Fruit fly (Drosophila melanogaster): ENCODE measurements around the gene SLC5A11.
A peak's percentile ranks its signal among the peaks of the same experiment; 100 is the strongest.

The SLC5A11 gene

dm6 chr2L:8165800-8166576, 38.9 kb downstream of the SLC5A11 start:
- peak; percentile 19 for TF ChIP-seq kay (GFP tag; ENCODE audit: borderline replicate concordance)
- TF ChIP-seq cic (GFP tag; optimal IDR thresholded peaks at IDR 0.05), result no peak

DNA sequence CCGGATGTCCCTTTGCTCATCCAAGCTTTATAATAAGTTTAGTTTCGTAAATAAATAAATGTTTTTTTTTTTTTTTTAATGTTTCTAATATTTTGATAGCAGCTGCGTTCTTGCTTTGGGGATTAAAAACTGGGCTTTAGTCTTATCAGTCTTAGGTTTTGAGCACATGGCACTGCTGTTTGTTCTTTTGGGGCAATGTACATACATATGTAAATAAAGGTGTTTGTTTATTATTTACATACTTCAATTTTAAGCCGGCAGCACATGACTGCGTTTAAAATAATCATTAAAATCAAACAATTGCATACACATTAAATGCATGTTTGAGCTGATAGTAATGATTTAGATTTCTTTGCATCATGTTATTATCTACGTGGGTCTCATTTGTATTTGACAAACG, 40.7 kb downstream of the SLC5A11 start:
- TF ChIP-seq Clk (GFP tag; optimal IDR thresholded peaks at IDR 0.05), result no peak
- TF ChIP-seq kay (GFP tag; ENCODE audit: borderline replicate concordance), result peak; percentile 24

- TF ChIP-seq CG33017 (tag; optimal IDR thresholded peaks at IDR 0.05) (peak; percentile 61), pad (GFP tag; optimal IDR thresholded peaks at IDR 0.05) (peak; percentile 25), CG12768 (GFP tag; optimal IDR thresholded peaks at IDR 0.05) (peak; percentile 78), ovo (GFP tag; optimal IDR thresholded peaks at IDR 0.05) (no peak), cic (GFP tag; optimal IDR thresholded peaks at IDR 0.05) (peak; percentile 88), Clk (GFP tag; optimal IDR thresholded peaks at IDR 0.05) (no peak), tj (GFP tag; optimal IDR thresholded peaks at IDR 0.05) (peak; percentile 58), bab1 (GFP tag; optimal IDR thresholded peaks at IDR 0.05) (peak; percentile 33), CG11617 (GFP tag; optimal IDR thresholded peaks at IDR 0.05) (peak; percentile 51), Crg-1 (GFP tag; optimal IDR thresholded peaks at IDR 0.05) (peak; percentile 43), CG5204 (GFP tag; optimal IDR thresholded peaks at IDR 0.05) (peak; percentile 33), Hr96 (GFP tag; optimal IDR thresholded peaks at IDR 0.05) (peak; percentile 34), Mnt (GFP tag; optimal IDR thresholded peaks at IDR 0.05) (peak; percentile 40), CG1620 (GFP tag; optimal IDR thresholded peaks at IDR 0.05) (no peak), CG14711 (tag; optimal IDR thresholded peaks at IDR 0.05) (no peak), CG7101 (tag; optimal IDR thresholded peaks at IDR 0.05) (peak; percentile 38), toe (GFP tag; optimal IDR thresholded peaks at IDR 0.05) (peak; percentile 43), cnc (optimal IDR thresholded peaks at IDR 0.05) (no peak), CG7045 (GFP tag; optimal IDR thresholded peaks at IDR 0.05) (peak; percentile 70), kay (GFP tag; ENCODE audit: borderline replicate concordance) (no peak)
Observed at dm6 chr2L:8163588-8164166, 41.3 kb downstream of the SLC5A11 start.

- TF ChIP-seq Mnt (GFP tag; optimal IDR thresholded peaks at IDR 0.05) (peak; percentile 61), cic (GFP tag; optimal IDR thresholded peaks at IDR 0.05) (peak; percentile 5), ovo (GFP tag; optimal IDR thresholded peaks at IDR 0.05) (no peak), tj (GFP tag; optimal IDR thresholded peaks at IDR 0.05) (peak; percentile 65)
Observed at dm6 chr2L:8163025-8163351, 41.9 kb downstream of the SLC5A11 start, which contains the start of gene Piezo. Piezo (plus strand) TSS chr2L:8163073.

DNA sequence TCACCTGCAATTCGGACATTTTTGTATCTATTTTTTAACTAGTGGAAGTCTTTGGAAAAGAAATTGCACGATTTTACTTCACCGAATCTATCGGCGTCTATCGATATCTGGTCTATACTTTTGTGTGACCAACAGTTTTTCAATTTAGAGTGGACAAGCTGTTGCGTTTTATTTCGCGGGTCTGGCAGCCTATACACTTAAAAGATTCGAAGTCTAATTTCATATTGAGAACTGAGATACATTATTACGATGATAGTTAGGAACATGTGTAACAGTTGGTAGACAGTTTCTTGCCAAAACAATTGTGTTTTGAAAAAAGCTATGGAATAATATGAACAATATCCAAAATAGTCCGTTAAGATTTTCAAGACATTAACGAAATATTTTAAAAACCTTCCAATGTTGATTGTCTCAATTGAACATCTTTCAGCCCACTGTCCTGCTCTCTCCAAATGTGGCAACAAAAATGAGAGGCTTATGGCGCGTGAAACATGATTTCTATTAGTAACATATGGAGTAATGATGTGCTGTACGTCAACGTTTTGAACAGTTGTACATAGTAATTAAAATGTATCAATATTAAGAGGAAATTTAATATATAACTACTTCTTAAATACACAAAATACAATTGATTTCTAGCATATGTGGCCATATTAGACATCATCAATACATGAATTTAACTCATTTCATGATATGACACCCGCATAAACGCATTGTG, 42.5 kb downstream of the SLC5A11 start, which contains the start of gene Acbp1:
Acbp1 (minus strand) TSS at position 146 of the 718 bp plus-strand sequence.
- peak; percentile 87 for TF ChIP-seq Crg-1 (GFP tag; optimal IDR thresholded peaks at IDR 0.05)
- peak; percentile 99 for TF ChIP-seq bab1 (GFP tag; optimal IDR thresholded peaks at IDR 0.05)
- peak; percentile 97 for TF ChIP-seq CG7101 (tag; optimal IDR thresholded peaks at IDR 0.05)
- TF ChIP-seq tj (GFP tag; optimal IDR thresholded peaks at IDR 0.05), result peak; percentile 90
- peak; percentile 98 for TF ChIP-seq CG12768 (GFP tag; optimal IDR thresholded peaks at IDR 0.05)
- TF ChIP-seq CG1620 (GFP tag; optimal IDR thresholded peaks at IDR 0.05), result peak; percentile 85
- TF ChIP-seq Clk (GFP tag; optimal IDR thresholded peaks at IDR 0.05), result peak; percentile 95
- TF ChIP-seq CG14711 (tag; optimal IDR thresholded peaks at IDR 0.05), result peak; percentile 92
- peak; percentile 92 for TF ChIP-seq kay (GFP tag; ENCODE audit: borderline replicate concordance)
- TF ChIP-seq Hr96 (GFP tag; optimal IDR thresholded peaks at IDR 0.05), result peak; percentile 95
- peak; percentile 100 for TF ChIP-seq CG11617 (GFP tag; optimal IDR thresholded peaks at IDR 0.05)
- no peak for TF ChIP-seq cnc (optimal IDR thresholded peaks at IDR 0.05)
- peak; percentile 91 for TF ChIP-seq cic (GFP tag; optimal IDR thresholded peaks at IDR 0.05)
- TF ChIP-seq toe (GFP tag; optimal IDR thresholded peaks at IDR 0.05), result peak; percentile 97
- TF ChIP-seq ovo (GFP tag; optimal IDR thresholded peaks at IDR 0.05), result peak; percentile 88
- peak; percentile 95 for TF ChIP-seq CG5204 (GFP tag; optimal IDR thresholded peaks at IDR 0.05)
- peak; percentile 87 for TF ChIP-seq pad (GFP tag; optimal IDR thresholded peaks at IDR 0.05)
- TF ChIP-seq CG7045 (GFP tag; optimal IDR thresholded peaks at IDR 0.05), result peak; percentile 98
- TF ChIP-seq Mnt (GFP tag; optimal IDR thresholded peaks at IDR 0.05), result peak; percentile 92
- peak; percentile 99 for TF ChIP-seq CG33017 (tag; optimal IDR thresholded peaks at IDR 0.05)

DNA sequence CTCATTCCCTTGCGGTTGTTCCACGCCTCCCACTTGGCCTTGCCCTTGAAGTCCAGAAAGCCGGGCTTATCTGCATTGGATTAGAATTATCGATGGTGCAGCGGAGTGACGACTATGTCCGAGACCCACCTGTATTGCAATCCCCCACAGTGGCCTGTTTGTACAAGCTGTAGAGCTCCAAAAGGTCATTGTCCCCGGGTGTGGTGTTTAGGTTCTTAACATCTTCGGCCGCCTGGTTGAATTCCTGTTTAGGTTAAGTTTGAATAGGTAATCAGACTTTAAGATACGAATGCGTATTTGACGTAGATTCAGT, 43.0 kb downstream of the SLC5A11 start:
- no peak for TF ChIP-seq Crg-1 (GFP tag; optimal IDR thresholded peaks at IDR 0.05)
- no peak for TF ChIP-seq CG1620 (GFP tag; optimal IDR thresholded peaks at IDR 0.05)

DNA sequence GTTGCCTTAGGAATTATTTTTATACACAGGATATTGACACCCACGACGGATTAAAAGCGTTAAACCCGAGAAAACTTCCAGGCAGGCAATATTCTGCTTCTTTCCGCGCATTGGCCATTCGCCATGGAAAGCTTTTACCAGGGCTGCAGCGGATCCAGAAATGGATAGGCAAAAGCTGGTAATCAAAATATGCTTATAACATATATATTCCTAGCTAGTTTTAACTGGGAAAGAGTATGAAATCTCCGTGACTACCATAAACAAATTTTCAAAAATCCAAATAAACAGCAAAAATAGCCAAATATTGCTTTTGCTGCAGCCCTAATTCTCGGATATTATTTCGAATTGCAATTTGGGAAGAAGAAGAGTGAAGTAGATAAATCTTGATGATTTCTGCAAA, 45.4 kb downstream of the SLC5A11 start, which contains the start of the genes PAPLA1 and Rbsn-5:
PAPLA1 (minus strand) TSS at position 141 of the 400 bp plus-strand sequence.
Rbsn-5 (plus strand) TSS at position 335 of the 400 bp plus-strand sequence.
- TF ChIP-seq Hr96 (GFP tag; optimal IDR thresholded peaks at IDR 0.05) (peak; percentile 92), CG11617 (GFP tag; optimal IDR thresholded peaks at IDR 0.05) (peak; percentile 90), ovo (GFP tag; optimal IDR thresholded peaks at IDR 0.05) (peak; percentile 66), CG7045 (GFP tag; optimal IDR thresholded peaks at IDR 0.05) (peak; percentile 90), CG12768 (GFP tag; optimal IDR thresholded peaks at IDR 0.05) (peak; percentile 89), CG1620 (GFP tag; optimal IDR thresholded peaks at IDR 0.05) (peak; percentile 93), Mnt (GFP tag; optimal IDR thresholded peaks at IDR 0.05) (peak; percentile 92), toe (GFP tag; optimal IDR thresholded peaks at IDR 0.05) (peak; percentile 96), Clk (GFP tag; optimal IDR thresholded peaks at IDR 0.05) (peak; percentile 80), kay (GFP tag; ENCODE audit: borderline replicate concordance) (peak; percentile 96), CG7101 (tag; optimal IDR thresholded peaks at IDR 0.05) (peak; percentile 91), Crg-1 (GFP tag; optimal IDR thresholded peaks at IDR 0.05) (peak; percentile 92), bab1 (GFP tag; optimal IDR thresholded peaks at IDR 0.05) (peak; percentile 95), CG14711 (tag; optimal IDR thresholded peaks at IDR 0.05) (peak; percentile 87), CG5204 (GFP tag; optimal IDR thresholded peaks at IDR 0.05) (no peak), pad (GFP tag; optimal IDR thresholded peaks at IDR 0.05) (peak; percentile 75), cnc (optimal IDR thresholded peaks at IDR 0.05) (no peak), tj (GFP tag; optimal IDR thresholded peaks at IDR 0.05) (peak; percentile 83), cic (GFP tag; optimal IDR thresholded peaks at IDR 0.05) (peak; percentile 34), CG33017 (tag; optimal IDR thresholded peaks at IDR 0.05) (peak; percentile 89)
